Fruit fly (Drosophila melanogaster): ENCODE results near the gene Spn77Bb.

DNA sequence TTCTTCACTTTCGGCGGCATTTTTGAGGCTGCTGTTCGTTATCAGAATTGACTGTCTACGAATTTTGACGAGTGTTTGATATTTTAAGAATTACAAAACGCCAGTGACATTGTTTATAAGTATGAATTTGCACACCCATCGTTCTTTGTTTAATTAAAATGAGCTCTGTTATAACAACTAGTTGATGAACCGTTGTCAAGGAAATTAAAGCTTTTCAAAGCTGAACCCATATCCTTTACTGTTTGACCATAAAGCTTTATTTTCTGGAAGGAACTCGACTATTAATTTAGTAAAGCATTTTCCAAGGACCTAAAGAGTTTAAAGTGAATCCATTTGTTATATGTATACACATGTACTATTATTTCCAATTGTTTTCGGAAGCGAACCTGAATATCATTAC is 45.5 kb upstream of the Spn77Bb start, which contains the start of gene CG17122:
- TF ChIP-seq EcR (GFP tag; optimal IDR thresholded peaks at IDR 0.05), result no peak
- TF ChIP-seq CG4496 (GFP tag; IDR thresholded peaks at IDR 0.05), result no peak
- no peak for TF ChIP-seq Pif1B (GFP tag; optimal IDR thresholded peaks at IDR 0.05)
- TF ChIP-seq CG32121 (GFP tag; IDR thresholded peaks at IDR 0.05), result no peak
- no peak for TF ChIP-seq D1 (tag; optimal IDR thresholded peaks at IDR 0.05)
